Worm (Caenorhabditis elegans) whole organism, L4 larva: Measurements from ENCODE around the gene dcn-1.
A peak's percentile ranks its signal among the peaks of the same experiment; 100 is the strongest.

Experiments used
- F37D6.2 ChIP-seq: sonication (generic microtip); optimal IDR thresholded peaks from 2 replicates; lab custom pipeline; 2016; ENCODE audit warnings: mild to moderate bottlenecking, missing genetic modification characterization, missing compliant biosample characterization
- T20F7.1 ChIP-seq: fragments of 200-800 bp; sonication (Bioruptor generic); optimal IDR thresholded peaks from 2 replicates; lab custom pipeline; 2018; ENCODE audit warnings: mild to moderate bottlenecking, missing genetic modification characterization, missing compliant biosample characterization
- Y105C5A.15 ChIP-seq: fragments of 200-800 bp; sonication (Bioruptor generic); IDR thresholded peaks from 2 replicates; pipeline ENCODE4 v1.3.6; 2022; ENCODE audit warnings: missing genetic modification characterization, missing compliant biosample characterization
- Y48G9A.11 ChIP-seq: fragments of 200-800 bp; sonication (Bioruptor generic); IDR thresholded peaks from 2 replicates; pipeline ENCODE4 v1.3.6; 2022; ENCODE audit warnings: missing genetic modification reagents, missing genetic modification characterization, missing compliant biosample characterization
- Y5F2A.4 ChIP-seq: fragments of 200-800 bp; sonication (Bioruptor generic); optimal IDR thresholded peaks from 2 replicates; lab custom pipeline; 2018; ENCODE audit warnings: mild to moderate bottlenecking, missing genetic modification characterization, missing compliant biosample characterization
- Y75B8A.6 ChIP-seq: fragments of 200-800 bp; sonication (Bioruptor generic); IDR thresholded peaks from 2 replicates; pipeline ENCODE4 v1.3.6; 2022; ENCODE audit warnings: missing genetic modification reagents, missing genetic modification characterization, missing compliant biosample characterization
- ZK337.2 ChIP-seq: fragments of 200-800 bp; sonication (Bioruptor generic); IDR thresholded peaks from 2 replicates; pipeline ENCODE4 v1.3.6; 2022; ENCODE audit warnings: missing genetic modification reagents, missing genetic modification characterization, missing compliant biosample characterization
- ama-1 ChIP-seq: fragments of 150-350 bp; optimal IDR thresholded peaks from 2 replicates; lab custom pipeline; 2014; ENCODE audit warnings: inconsistent platforms, mixed read lengths
- arid-1 ChIP-seq: fragments of 200-800 bp; sonication (Bioruptor generic); conservative IDR thresholded peaks from 2 replicates; pipeline ENCODE4 v1.3.6; 2022; ENCODE audit warnings: missing genetic modification reagents, missing genetic modification characterization, missing compliant biosample characterization
- ceh-20 ChIP-seq: fragments of 200-800 bp; sonication (Bioruptor generic); IDR thresholded peaks from 2 replicates; pipeline ENCODE4 v1.3.6; 2022; ENCODE audit warnings: missing genetic modification reagents, missing genetic modification characterization, missing compliant biosample characterization
- ceh-44 ChIP-seq: fragments of 200-800 bp; sonication (Bioruptor generic); IDR thresholded peaks from 2 replicates; pipeline ENCODE4 v1.3.6; 2022; ENCODE audit warnings: missing genetic modification reagents, missing genetic modification characterization, missing compliant biosample characterization
- ces-1 ChIP-seq: fragments of 150-350 bp; sonication (generic microtip); optimal IDR thresholded peaks from 4 replicates; lab custom pipeline; 2014; ENCODE audit warnings: missing biosample characterization, missing genetic modification reagents, missing genetic modification characterization
- cey-2 ChIP-seq: sonication (generic microtip); optimal IDR thresholded peaks from 3 replicates; lab custom pipeline; 2017; ENCODE audit warnings: missing genetic modification characterization, mild to moderate bottlenecking, missing compliant biosample characterization, antibody characterized with exemption, borderline replicate concordance; ENCODE audit not compliant: insufficient read depth
- daf-16 ChIP-seq, 3 experiments: sonication (generic microtip); optimal IDR thresholded peaks; 2 replicates each; lab custom pipeline; 2016 to 2017; ENCODE audit warnings: missing genetic modification characterization in 3 of 3, missing genetic modification reagents in 3 of 3, mild to moderate bottlenecking in 2 of 3, missing compliant biosample characterization in 2 of 3, missing biosample characterization in 1 of 3, moderate library complexity in 1 of 3
- dmd-6 ChIP-seq: fragments of 200-800 bp; sonication (Bioruptor generic); IDR thresholded peaks from 2 replicates; pipeline ENCODE4 v1.3.6; 2022; ENCODE audit warnings: missing genetic modification reagents, missing genetic modification characterization, missing compliant biosample characterization
- dmd-8 ChIP-seq: fragments of 200-800 bp; sonication (Bioruptor generic); IDR thresholded peaks from 2 replicates; pipeline ENCODE4 v1.3.6; 2022; ENCODE audit warnings: missing genetic modification characterization, missing compliant biosample characterization
- duxl-1 ChIP-seq: sonication (generic microtip); optimal IDR thresholded peaks from 2 replicates; lab custom pipeline; 2016; ENCODE audit warnings: mild to moderate bottlenecking, missing genetic modification characterization, moderate library complexity, missing compliant biosample characterization; ENCODE audit not compliant: poor library complexity
- egl-43 ChIP-seq: fragments of 200-800 bp; sonication (Bioruptor generic); IDR thresholded peaks from 2 replicates; pipeline ENCODE4 v1.3.6; 2022; ENCODE audit warnings: missing genetic modification reagents, missing genetic modification characterization, missing compliant biosample characterization
- hif-1 ChIP-seq, 2 experiments: sonication (generic microtip); optimal IDR thresholded peaks; 2 replicates each; lab custom pipeline; 2016 to 2017; ENCODE audit warnings: missing compliant biosample characterization in 2 of 2, missing genetic modification characterization in 2 of 2, missing genetic modification reagents in 2 of 2, missing genotype in 2 of 2, mild to moderate bottlenecking in 1 of 2
- jun-1 ChIP-seq: fragments of 150-350 bp; optimal IDR thresholded peaks from 2 replicates; lab custom pipeline; 2014; ENCODE audit warnings: missing biosample characterization, missing genetic modification reagents, missing genetic modification characterization
- lim-7 ChIP-seq: fragments of 200-800 bp; sonication (Bioruptor generic); IDR thresholded peaks from 2 replicates; pipeline ENCODE4 v1.3.6; 2022; ENCODE audit warnings: missing genetic modification characterization, missing compliant biosample characterization
- lin-1 ChIP-seq: fragments of 200-800 bp; sonication (Bioruptor generic); IDR thresholded peaks from 2 replicates; pipeline ENCODE4 v1.3.6; 2022; ENCODE audit warnings: missing genetic modification reagents, missing genetic modification characterization, missing compliant biosample characterization
- lin-29 ChIP-seq: fragments of 200-800 bp; sonication (Bioruptor generic); IDR thresholded peaks from 2 replicates; pipeline ENCODE4 v1.3.6; 2022; ENCODE audit warnings: missing genetic modification reagents, missing genetic modification characterization, missing compliant biosample characterization
- lin-38 ChIP-seq: fragments of 200-800 bp; sonication (Bioruptor generic); IDR thresholded peaks from 2 replicates; pipeline ENCODE4 v1.3.6; 2022; ENCODE audit warnings: missing genetic modification reagents, missing genetic modification characterization, missing compliant biosample characterization
- lin-39 ChIP-seq: fragments of 150-350 bp; optimal IDR thresholded peaks from 2 replicates; lab custom pipeline; 2014; ENCODE audit warnings: missing biosample characterization, missing genetic modification reagents, missing genetic modification characterization
- lsy-2 ChIP-seq, 2 experiments: fragments of 150-350 bp in 1 of 2; sonication (generic microtip) in 1 of 2; optimal IDR thresholded peaks; 2 replicates each; lab custom pipeline; 2014 to 2017; ENCODE audit warnings: missing biosample characterization in 2 of 2, missing genetic modification characterization in 2 of 2
- madf-5 ChIP-seq, 2 experiments: fragments of 200-800 bp; sonication (Bioruptor generic); IDR thresholded peaks; 2 replicates each; pipeline ENCODE4 v1.3.6; 2022; ENCODE audit warnings: missing compliant biosample characterization in 2 of 2, missing genetic modification characterization in 2 of 2
- mdl-1 ChIP-seq, 2 experiments: fragments of 150-350 bp in 1 of 2; sonication (generic microtip) in 1 of 2; optimal IDR thresholded peaks; 2 replicates each; lab custom pipeline; 2014 to 2017; ENCODE audit warnings: missing biosample characterization in 2 of 2, missing genetic modification characterization in 2 of 2
- mxl-2 ChIP-seq: fragments of 200-800 bp; sonication (Bioruptor generic); conservative IDR thresholded peaks from 2 replicates; pipeline ENCODE4 v1.3.6; 2022; ENCODE audit warnings: missing genetic modification reagents, missing genetic modification characterization, missing compliant biosample characterization
- nhr-10 ChIP-seq: fragments of 150-350 bp; optimal IDR thresholded peaks from 2 replicates; lab custom pipeline; 2014; ENCODE audit warnings: missing biosample characterization, missing genetic modification characterization
- nhr-111 ChIP-seq: fragments of 200-800 bp; sonication (Bioruptor generic); optimal IDR thresholded peaks from 2 replicates; lab custom pipeline; 2018; ENCODE audit warnings: mild to moderate bottlenecking, missing genetic modification characterization, missing compliant biosample characterization
- nhr-237 ChIP-seq: sonication (generic microtip); optimal IDR thresholded peaks from 2 replicates; lab custom pipeline; 2017; ENCODE audit warnings: missing biosample characterization, missing genetic modification characterization
- nhr-48 ChIP-seq: sonication (generic microtip); optimal IDR thresholded peaks from 2 replicates; lab custom pipeline; 2016; ENCODE audit warnings: mild to moderate bottlenecking, missing genetic modification characterization, missing compliant biosample characterization
- nhr-77 ChIP-seq: fragments of 150-350 bp; optimal IDR thresholded peaks from 2 replicates; lab custom pipeline; 2014; ENCODE audit warnings: missing biosample characterization, missing genetic modification characterization
- pha-4 ChIP-seq, 2 experiments: fragments of 150-350 bp in 1 of 2; fragments of 200-800 bp in 1 of 2; sonication (Bioruptor generic) in 1 of 2; IDR thresholded peaks in 1 of 2; optimal IDR thresholded peaks in 1 of 2; 2 replicates each; pipeline versions ENCODE4 v1.3.6 to Lab custom; 2014 to 2022; ENCODE audit warnings: missing genetic modification characterization in 2 of 2, missing genetic modification reagents in 2 of 2, missing biosample characterization in 1 of 2, missing compliant biosample characterization in 1 of 2
- saeg-2 ChIP-seq: fragments of 200-800 bp; sonication (Bioruptor generic); IDR thresholded peaks from 2 replicates; pipeline ENCODE4 v1.3.6; 2022; ENCODE audit warnings: missing genetic modification reagents, missing genetic modification characterization, missing compliant biosample characterization
- set-16 ChIP-seq: fragments of 200-800 bp; sonication (Bioruptor generic); IDR thresholded peaks from 2 replicates; pipeline ENCODE4 v1.3.6; 2022; ENCODE audit warnings: missing genetic modification reagents, missing genetic modification characterization, missing compliant biosample characterization
- snpc-1.2 ChIP-seq: fragments of 200-800 bp; sonication (Bioruptor generic); IDR thresholded peaks from 2 replicates; pipeline ENCODE4 v1.3.6; 2022; ENCODE audit warnings: missing genetic modification reagents, missing genetic modification characterization, missing compliant biosample characterization
- spr-1 ChIP-seq: sonication (generic microtip); optimal IDR thresholded peaks from 2 replicates; lab custom pipeline; 2016; ENCODE audit warnings: mild to moderate bottlenecking, missing genetic modification characterization, missing compliant biosample characterization
- spr-3 ChIP-seq: fragments of 200-800 bp; sonication (Bioruptor generic); optimal IDR thresholded peaks from 2 replicates; lab custom pipeline; 2018; ENCODE audit warnings: mild to moderate bottlenecking, missing genetic modification characterization, missing compliant biosample characterization
- tag-97 ChIP-seq: fragments of 200-800 bp; sonication (Bioruptor generic); IDR thresholded peaks from 2 replicates; pipeline ENCODE4 v1.3.6; 2022; ENCODE audit warnings: missing genetic modification characterization, missing compliant biosample characterization
- tra-1 ChIP-seq: fragments of 200-800 bp; sonication (Bioruptor generic); IDR thresholded peaks from 2 replicates; pipeline ENCODE4 v1.3.6; 2022; ENCODE audit warnings: missing genetic modification reagents, missing genetic modification characterization, missing compliant biosample characterization
- unc-62 ChIP-seq, 3 experiments: fragments of 150-350 bp in 1 of 3; sonication (generic microtip); optimal IDR thresholded peaks in 2 of 3; peaks in 1 of 3; 1 replicate in 1 of 3; 2 replicates in 2 of 3; lab custom pipeline; 2014 to 2017; ENCODE audit warnings: missing biosample characterization in 3 of 3, missing genetic modification characterization in 3 of 3, missing genetic modification reagents in 3 of 3, missing genotype in 1 of 3
- vab-7 ChIP-seq: fragments of 200-800 bp; sonication (Bioruptor generic); IDR thresholded peaks from 2 replicates; pipeline ENCODE4 v1.3.6; 2022; ENCODE audit warnings: missing genetic modification reagents, missing genetic modification characterization, missing compliant biosample characterization
- zag-1 ChIP-seq: fragments of 150-350 bp; optimal IDR thresholded peaks from 2 replicates; lab custom pipeline; 2014; ENCODE audit warnings: missing biosample characterization, missing genetic modification characterization
- zfp-2 ChIP-seq: sonication (generic microtip); optimal IDR thresholded peaks from 2 replicates; lab custom pipeline; 2016; ENCODE audit warnings: mild to moderate bottlenecking, missing genetic modification characterization, missing compliant biosample characterization
- zip-2 ChIP-seq: fragments of 150-350 bp; optimal IDR thresholded peaks from 2 replicates; lab custom pipeline; 2014; ENCODE audit warnings: missing biosample characterization, missing genetic modification characterization
- ztf-7 ChIP-seq: fragments of 150-350 bp; optimal IDR thresholded peaks from 2 replicates; lab custom pipeline; 2014; ENCODE audit warnings: missing biosample characterization, missing genetic modification characterization

Gene dcn-1

ce11 chrIII:4284732-4285165 lies 29.0 kb upstream of the dcn-1 start:
- TF ChIP-seq dmd-6 (GFP tag; lab: Robert Waterston, UW) = peak; percentile 88
- no peak for TF ChIP-seq lin-39 (tag; lab: Kevin White, UChicago)
- peak; percentile 41; the same call in 1 of the 2 replicates for TF ChIP-seq lin-38 (GFP tag; lab: Robert Waterston, UW)
- TF ChIP-seq ztf-7 (tag; lab: Kevin White, UChicago) = no peak
- no peak for TF ChIP-seq F37D6.2 (tag; lab: Kevin White, UChicago)
- no peak for TF ChIP-seq Y105C5A.15 (GFP tag; lab: Robert Waterston, UW)
- TF ChIP-seq duxl-1 (tag; lab: Kevin White, UChicago) = peak; percentile 32
- TF ChIP-seq ZK337.2 (GFP tag; lab: Robert Waterston, UW) = no peak
- no peak for TF ChIP-seq vab-7
- TF ChIP-seq nhr-111 (GFP tag; lab: Kevin White, UChicago) = no peak
- TF ChIP-seq snpc-1.2 (GFP tag; lab: Robert Waterston, UW) = no peak
- peak; percentile 68 for TF ChIP-seq spr-1 (tag; lab: Kevin White, UChicago)
- no peak for TF ChIP-seq arid-1 (GFP tag; lab: Robert Waterston, UW)
- TF ChIP-seq madf-5 (GFP tag; IDR thresholded peaks at IDR 0.05; lab: Robert Waterston, UW) = peak in 1 of 2 experiments; percentile 76; a peak in 1 of 4 replicates
- TF ChIP-seq lin-29 (GFP tag; lab: Robert Waterston, UW) = peak; percentile 71
- TF ChIP-seq T20F7.1 (GFP tag; lab: Kevin White, UChicago) = no peak
- TF ChIP-seq ama-1 (lab: Kevin White, UChicago) = no peak
- peak; percentile 90 for TF ChIP-seq nhr-48 (tag; lab: Kevin White, UChicago)
- peak in 1 of 2 experiments; percentile 98 for TF ChIP-seq unc-62 (GFP tag; optimal IDR thresholded peaks at IDR 0.05 in 1 of 2; lab: Kevin White, UChicago)
- no peak for TF ChIP-seq unc-62 (tag; optimal IDR thresholded peaks at IDR 0.05; lab: Kevin White, UChicago)
- TF ChIP-seq mdl-1 (tag; optimal IDR thresholded peaks at IDR 0.05; lab: Kevin White, UChicago) = peak; percentile 35 to 89
- no peak for TF ChIP-seq Y5F2A.4
- TF ChIP-seq ceh-20 = 0 out of 2 replicates have a peak, but pooled peaks have one; percentile 33
- peak; percentile 37; the same call in 1 of the 2 replicates for TF ChIP-seq set-16 (GFP tag; lab: Robert Waterston, UW)
- no peak for TF ChIP-seq daf-16 (GFP tag; optimal IDR thresholded peaks at IDR 0.05; lab: Kevin White, UChicago)
- TF ChIP-seq daf-16 (tag; optimal IDR thresholded peaks at IDR 0.05; lab: Kevin White, UChicago) = peak; percentile 42
- no peak for TF ChIP-seq egl-43
- peak; percentile 65; the same call in 1 of the 2 replicates for TF ChIP-seq tra-1 (GFP tag; lab: Robert Waterston, UW)
- no peak for TF ChIP-seq Y48G9A.11 (GFP tag; lab: Robert Waterston, UW)
- no peak for TF ChIP-seq mxl-2 (GFP tag; lab: Robert Waterston, UW)
- no peak for TF ChIP-seq nhr-237 (tag; lab: Kevin White, UChicago)
- peak; percentile 56 for TF ChIP-seq nhr-77
- peak; percentile 71; the same call in 1 of the 2 replicates for TF ChIP-seq saeg-2
- TF ChIP-seq zfp-2 (tag; lab: Kevin White, UChicago) = no peak
- TF ChIP-seq Y75B8A.6 (GFP tag; lab: Robert Waterston, UW) = no peak
- TF ChIP-seq hif-1 (tag; optimal IDR thresholded peaks at IDR 0.05; lab: Kevin White, UChicago) = peak in 1 of 2 experiments; percentile 25
- no peak for TF ChIP-seq tag-97 (GFP tag; lab: Robert Waterston, UW)
- no peak for TF ChIP-seq dmd-8 (GFP tag; lab: Robert Waterston, UW)
- peak; percentile 8 for TF ChIP-seq jun-1 (tag; lab: Kevin White, UChicago)
- TF ChIP-seq nhr-10 (tag; lab: Kevin White, UChicago) = no peak
- no peak for TF ChIP-seq ceh-44
- TF ChIP-seq lin-1 (GFP tag; lab: Robert Waterston, UW) = peak; percentile 77; the same call in 1 of the 2 replicates
- TF ChIP-seq pha-4 (GFP tag; IDR thresholded peaks at IDR 0.05; lab: Robert Waterston, UW) = peak; percentile 65
- TF ChIP-seq pha-4 (tag; optimal IDR thresholded peaks at IDR 0.05; lab: Kevin White, UChicago) = peak; percentile 16
- TF ChIP-seq lsy-2 (tag; optimal IDR thresholded peaks at IDR 0.05; lab: Kevin White, UChicago) = peak in 1 of 2 experiments; percentile 82
- TF ChIP-seq cey-2 (tag; lab: Kevin White, UChicago) = no peak
- TF ChIP-seq zip-2 = no peak
- TF ChIP-seq spr-3 (GFP tag; lab: Kevin White, UChicago) = no peak
- TF ChIP-seq ces-1 (GFP tag; lab: Kevin White, UChicago) = no peak
- TF ChIP-seq zag-1 (tag; lab: Kevin White, UChicago) = no peak
- TF ChIP-seq lim-7 (GFP tag; lab: Robert Waterston, UW) = no peak
